Worm (Caenorhabditis elegans) whole organism, L2 larva: ENCODE data around the gene C08F11.7.
"Not testable (repeated sequence)": the region's sequence is repeated elsewhere in the genome, so short reads cannot be mapped to it uniquely, and the experiment has no call there.

ENCODE experiments used
- R02D3.7 ChIP-seq: fragments of 150-350 bp; optimal IDR thresholded peaks from 2 replicates; lab custom pipeline; 2014; ENCODE audit warnings: missing biosample characterization, missing genetic modification characterization
- ama-1 ChIP-seq: fragments of 150-350 bp; optimal IDR thresholded peaks from 2 replicates; lab custom pipeline; 2018; ENCODE audit warnings: inconsistent platforms
- blmp-1 ChIP-seq: sonication (generic microtip); optimal IDR thresholded peaks from 2 replicates; lab custom pipeline; 2017; ENCODE audit warnings: missing genetic modification characterization, mild to moderate bottlenecking, missing compliant biosample characterization, antibody characterized with exemption, moderate library complexity; ENCODE audit not compliant: insufficient read depth
- egl-27 ChIP-seq: sonication (generic microtip); optimal IDR thresholded peaks from 3 replicates; lab custom pipeline; 2017; ENCODE audit warnings: missing biosample characterization, missing genetic modification reagents, missing genetic modification characterization
- fos-1 ChIP-seq: fragments of 150-350 bp; optimal IDR thresholded peaks from 2 replicates; lab custom pipeline; 2014; ENCODE audit warnings: missing biosample characterization, missing genetic modification characterization
- nhr-237 ChIP-seq: fragments of 150-350 bp; optimal IDR thresholded peaks from 2 replicates; lab custom pipeline; 2014; ENCODE audit warnings: missing biosample characterization, missing genetic modification characterization
- unc-55 ChIP-seq: fragments of 150-350 bp; sonication (generic microtip); optimal IDR thresholded peaks from 3 replicates; lab custom pipeline; 2014; ENCODE audit warnings: missing biosample characterization, missing genetic modification reagents, missing genetic modification characterization

DNA sequence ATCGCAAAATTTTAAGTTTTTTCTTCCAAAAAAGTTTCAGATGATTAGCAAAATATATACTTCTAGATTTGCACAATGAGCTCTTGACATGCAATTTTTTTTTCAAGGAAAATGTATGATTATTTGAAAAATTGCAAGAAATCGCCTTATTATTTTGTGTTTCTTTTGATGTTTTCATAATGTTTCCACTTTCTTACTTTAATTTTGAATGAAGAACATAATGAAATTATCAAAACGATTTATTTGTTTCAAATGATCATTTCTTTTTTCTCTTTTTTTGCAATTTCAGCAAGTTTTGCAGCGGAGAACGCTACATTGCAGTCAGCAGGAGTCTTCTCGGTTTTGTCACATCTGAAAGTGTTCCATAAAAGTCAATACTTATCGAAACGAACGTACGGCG is 14.9 kb downstream of the C08F11.7 start, which contains the start of gene Y45F10C.6:
- TF ChIP-seq R02D3.7 (tag; lab: Kevin White, UChicago); unc-55; egl-27 (tag; lab: Kevin White, UChicago); blmp-1; nhr-237; ama-1 (lab: Kevin White, UChicago); fos-1 (tag; lab: Kevin White, UChicago): not testable (repeated sequence)
